Worm (Caenorhabditis elegans) whole organism, late embryonic: Measurements from ENCODE around the gene F43D2.7.

Experiments
- C08G9.2 ChIP-seq: sonication (generic microtip); optimal IDR thresholded peaks from 2 replicates; lab custom pipeline; 2016; ENCODE audit warnings: mild to moderate bottlenecking, missing genetic modification characterization, moderate library complexity, missing compliant biosample characterization
- F13H6.1 ChIP-seq: sonication (generic microtip); optimal IDR thresholded peaks from 2 replicates; lab custom pipeline; 2016; ENCODE audit warnings: missing genetic modification characterization, missing compliant biosample characterization
- ahr-1 ChIP-seq: sonication (generic microtip); optimal IDR thresholded peaks from 2 replicates; lab custom pipeline; 2016; ENCODE audit warnings: missing genetic modification characterization, missing compliant biosample characterization
- ama-1 ChIP-seq: fragments of 150-350 bp; optimal IDR thresholded peaks from 2 replicates; lab custom pipeline; 2014
- ceh-22 ChIP-seq: sonication (generic microtip); optimal IDR thresholded peaks from 2 replicates; lab custom pipeline; 2017; ENCODE audit warnings: missing biosample characterization, missing genetic modification characterization
- ceh-24 ChIP-seq: sonication (generic microtip); optimal IDR thresholded peaks from 2 replicates; lab custom pipeline; 2016; ENCODE audit warnings: mild to moderate bottlenecking, missing genetic modification characterization, missing compliant biosample characterization
- ceh-31 ChIP-seq: sonication (generic microtip); optimal IDR thresholded peaks from 2 replicates; lab custom pipeline; 2016; ENCODE audit warnings: missing genetic modification characterization, missing compliant biosample characterization
- ceh-34 ChIP-seq: sonication (generic microtip); optimal IDR thresholded peaks from 2 replicates; lab custom pipeline; 2016; ENCODE audit warnings: mild to moderate bottlenecking, missing genetic modification characterization, missing compliant biosample characterization
- ceh-45 ChIP-seq: fragments of 200-800 bp; sonication (Bioruptor generic); IDR thresholded peaks from 2 replicates; pipeline ENCODE4 v1.3.6; 2022; ENCODE audit warnings: missing genetic modification reagents, missing genetic modification characterization, missing compliant biosample characterization
- ceh-6 ChIP-seq: fragments of 200-800 bp; sonication (Bioruptor generic); optimal IDR thresholded peaks from 2 replicates; lab custom pipeline; 2018; ENCODE audit warnings: mild to moderate bottlenecking, missing genetic modification characterization, missing compliant biosample characterization
- ceh-9 ChIP-seq: sonication (generic microtip); optimal IDR thresholded peaks from 2 replicates; lab custom pipeline; 2016; ENCODE audit warnings: mild to moderate bottlenecking, missing genetic modification characterization, inconsistent platforms, missing compliant biosample characterization
- dmd-4 ChIP-seq: sonication (generic microtip); optimal IDR thresholded peaks from 2 replicates; lab custom pipeline; 2016; ENCODE audit warnings: borderline replicate concordance, missing genetic modification characterization, missing compliant biosample characterization
- dve-1 ChIP-seq: sonication (generic microtip); optimal IDR thresholded peaks from 2 replicates; lab custom pipeline; 2017; ENCODE audit warnings: antibody characterized with exemption, mild to moderate bottlenecking, missing genetic modification characterization, missing compliant biosample characterization
- elt-4 ChIP-seq: sonication (generic microtip); optimal IDR thresholded peaks from 2 replicates; lab custom pipeline; 2016; ENCODE audit warnings: missing genetic modification characterization, missing compliant biosample characterization
- fax-1 ChIP-seq: sonication (generic microtip); optimal IDR thresholded peaks from 2 replicates; lab custom pipeline; 2016; ENCODE audit warnings: missing genotype, missing genetic modification characterization, missing compliant biosample characterization
- fkh-6 ChIP-seq: sonication (generic microtip); optimal IDR thresholded peaks from 2 replicates; lab custom pipeline; 2016; ENCODE audit warnings: missing genetic modification characterization, missing compliant biosample characterization
- hlh-15 ChIP-seq: sonication (generic microtip); optimal IDR thresholded peaks from 2 replicates; lab custom pipeline; 2016; ENCODE audit warnings: missing genetic modification characterization, missing compliant biosample characterization
- hlh-30 ChIP-seq: sonication (generic microtip); optimal IDR thresholded peaks from 2 replicates; lab custom pipeline; 2017; ENCODE audit warnings: antibody characterized with exemption, missing genetic modification characterization, missing compliant biosample characterization; ENCODE audit not compliant: insufficient read depth
- hlh-6 ChIP-seq: sonication (generic microtip); optimal IDR thresholded peaks from 2 replicates; lab custom pipeline; 2016; ENCODE audit warnings: missing genotype, missing genetic modification characterization, missing compliant biosample characterization
- hlh-8 ChIP-seq: sonication (generic microtip); optimal IDR thresholded peaks from 2 replicates; lab custom pipeline; 2016; ENCODE audit warnings: missing genotype, missing genetic modification characterization, missing compliant biosample characterization
- lin-11 ChIP-seq: fragments of 200-800 bp; sonication (Bioruptor generic); optimal IDR thresholded peaks from 2 replicates; lab custom pipeline; 2018; ENCODE audit warnings: mild to moderate bottlenecking, missing genetic modification characterization, missing compliant biosample characterization
- mec-3 ChIP-seq: sonication (generic microtip); optimal IDR thresholded peaks from 2 replicates; lab custom pipeline; 2016; ENCODE audit warnings: borderline replicate concordance, missing genetic modification characterization, missing compliant biosample characterization
- nfya-1 ChIP-seq: sonication (generic microtip); optimal IDR thresholded peaks from 2 replicates; lab custom pipeline; 2017; ENCODE audit warnings: missing genetic modification characterization, mild to moderate bottlenecking, missing compliant biosample characterization, antibody characterized with exemption, moderate library complexity
- npax-4 ChIP-seq: sonication (generic microtip); optimal IDR thresholded peaks from 2 replicates; lab custom pipeline; 2016; ENCODE audit warnings: missing genetic modification characterization, missing compliant biosample characterization
- odd-2 ChIP-seq: sonication (generic microtip); optimal IDR thresholded peaks from 2 replicates; lab custom pipeline; 2017; ENCODE audit warnings: antibody characterized with exemption, mild to moderate bottlenecking, missing genetic modification characterization, missing compliant biosample characterization
- pat-9 ChIP-seq: fragments of 200-800 bp; sonication (Bioruptor generic); optimal IDR thresholded peaks from 2 replicates; lab custom pipeline; 2018; ENCODE audit warnings: mild to moderate bottlenecking, missing genetic modification characterization, moderate library complexity, missing compliant biosample characterization
- pha-2 ChIP-seq: sonication (generic microtip); optimal IDR thresholded peaks from 2 replicates; lab custom pipeline; 2017; ENCODE audit warnings: mild to moderate bottlenecking, missing genetic modification characterization, missing compliant biosample characterization
- pros-1 ChIP-seq: fragments of 150-350 bp; optimal IDR thresholded peaks from 2 replicates; lab custom pipeline; 2014; ENCODE audit warnings: missing biosample characterization, missing genetic modification reagents, missing genetic modification characterization
- ref-2 ChIP-seq: sonication (generic microtip); optimal IDR thresholded peaks from 2 replicates; lab custom pipeline; 2016; ENCODE audit warnings: missing genetic modification characterization, missing compliant biosample characterization
- syd-9 ChIP-seq: sonication (generic microtip); optimal IDR thresholded peaks from 2 replicates; lab custom pipeline; 2016; ENCODE audit warnings: mild to moderate bottlenecking, missing genetic modification characterization, moderate library complexity, missing compliant biosample characterization
- unc-42 ChIP-seq: sonication (generic microtip); optimal IDR thresholded peaks from 2 replicates; lab custom pipeline; 2016; ENCODE audit warnings: missing genotype, missing genetic modification characterization, missing compliant biosample characterization
- unc-86 ChIP-seq: sonication (generic microtip); optimal IDR thresholded peaks from 2 replicates; lab custom pipeline; 2016; ENCODE audit warnings: missing genetic modification characterization, missing compliant biosample characterization
- zip-5 ChIP-seq: sonication (generic microtip); optimal IDR thresholded peaks from 2 replicates; lab custom pipeline; 2016; ENCODE audit warnings: missing genetic modification characterization, missing compliant biosample characterization
- ztf-16 ChIP-seq: sonication (generic microtip); optimal IDR thresholded peaks from 2 replicates; lab custom pipeline; 2017; ENCODE audit warnings: missing genetic modification characterization, missing compliant biosample characterization

F43D2.7 gene

ce11 chrV:14609643-14610042, 30.3 kb downstream of the F43D2.7 start, which contains the start of gene R11H6.4:
R11H6.4 (plus strand) TSS chrV:14609943.
- TF ChIP-seq pros-1 (tag; lab: Kevin White, UChicago) (no peak), F13H6.1 (tag; lab: Kevin White, UChicago) (no peak), ceh-22 (no peak), hlh-15 (tag; lab: Kevin White, UChicago) (no peak), lin-11 (tag; lab: Kevin White, UChicago) (no peak), hlh-8 (tag; lab: Kevin White, UChicago) (no peak), ama-1 (lab: Kevin White, UChicago) (no peak), ceh-24 (tag; lab: Kevin White, UChicago) (no peak), fax-1 (no peak), ceh-9 (no peak), ztf-16 (tag; lab: Kevin White, UChicago) (no peak), ceh-6 (GFP tag; lab: Kevin White, UChicago) (no peak), dmd-4 (tag; lab: Kevin White, UChicago) (no peak), ceh-34 (tag; lab: Kevin White, UChicago) (no peak), syd-9 (no peak), npax-4 (tag; lab: Kevin White, UChicago) (no peak)
- TF ChIP-seq, all 69 proteins: peak for 0

- TF ChIP-seq unc-86 (tag; lab: Kevin White, UChicago): no peak
- TF ChIP-seq dve-1 (tag; lab: Kevin White, UChicago): no peak
- no peak for TF ChIP-seq ceh-6 (GFP tag; lab: Kevin White, UChicago)
- no peak for TF ChIP-seq fkh-6
- no peak for TF ChIP-seq nfya-1
- TF ChIP-seq ceh-24 (tag; lab: Kevin White, UChicago): no peak
- no peak for TF ChIP-seq F13H6.1 (tag; lab: Kevin White, UChicago)
- no peak for TF ChIP-seq hlh-8 (tag; lab: Kevin White, UChicago)
These were observed 36.2 kb downstream of the F43D2.7 start for ce11 chrV:14603755-14604154.

- TF ChIP-seq ahr-1 (tag; lab: Kevin White, UChicago): no peak
- no peak for TF ChIP-seq odd-2 (tag; lab: Kevin White, UChicago)
- no peak for TF ChIP-seq elt-4 (tag; lab: Kevin White, UChicago)
- TF ChIP-seq zip-5: no peak
These were observed 40.0 kb downstream of the F43D2.7 start, which contains the start of gene glb-22 for ce11 chrV:14599972-14600371. glb-22 (plus strand) TSS chrV:14600272.

ce11 chrV:14597681-14598184, 42.2 kb downstream of the F43D2.7 start, which contains the start of gene R11H6.2:
R11H6.2 (plus strand) TSS chrV:14598006.
- no peak for TF ChIP-seq ceh-45
- no peak for TF ChIP-seq C08G9.2 (tag; lab: Kevin White, UChicago)
- TF ChIP-seq hlh-30 (tag; lab: Kevin White, UChicago): no peak
- no peak for TF ChIP-seq ama-1 (lab: Kevin White, UChicago)
- no peak for TF ChIP-seq mec-3 (tag; lab: Kevin White, UChicago)
- no peak for TF ChIP-seq ceh-31
- TF ChIP-seq lin-11 (tag; lab: Kevin White, UChicago): no peak
- TF ChIP-seq pat-9 (tag; lab: Kevin White, UChicago): no peak
- no peak for TF ChIP-seq ahr-1 (tag; lab: Kevin White, UChicago)
- TF ChIP-seq ref-2 (tag; lab: Kevin White, UChicago): no peak
- no peak for TF ChIP-seq syd-9
- TF ChIP-seq pha-2 (tag; lab: Kevin White, UChicago): no peak
- TF ChIP-seq unc-42 (tag; lab: Kevin White, UChicago): no peak
- no peak for TF ChIP-seq F13H6.1 (tag; lab: Kevin White, UChicago)
- no peak for TF ChIP-seq nfya-1
- TF ChIP-seq hlh-6: no peak
